Fruit fly (Drosophila melanogaster) whole organism, embryonic: Measurements from ENCODE around the gene CG3626.

Experiments
- ATbp ChIP-seq: fragments of 200-800 bp; sonication (Bioruptor generic); optimal IDR thresholded peaks from 2 replicates; lab custom pipeline; 2017; ENCODE audit warnings: missing biosample characterization, mild to moderate bottlenecking, missing genetic modification characterization, missing genetic modification reagents
- Adf1 ChIP-seq: fragments of 200-800 bp; sonication (Bioruptor generic); IDR thresholded peaks from 2 replicates; pipeline ENCODE4 v1.3.6; 2022; ENCODE audit warnings: missing biosample characterization, missing genetic modification characterization
- BEAF-32 ChIP-seq: fragments of 200-800 bp; sonication (Bioruptor generic); optimal IDR thresholded peaks from 3 replicates; lab custom pipeline; 2017; ENCODE audit warnings: missing biosample characterization, missing genetic modification characterization, mild to moderate bottlenecking, moderate library complexity, missing genetic modification reagents
- BtbVII ChIP-seq: fragments of 200-800 bp; sonication (Bioruptor generic); optimal IDR thresholded peaks from 3 replicates; lab custom pipeline; 2017; ENCODE audit warnings: missing biosample characterization, mild to moderate bottlenecking, missing genetic modification characterization
- CG11247 ChIP-seq: fragments of 200-800 bp; sonication (Bioruptor generic); IDR thresholded peaks from 2 replicates; pipeline ENCODE4 v1.3.6; 2022; ENCODE audit warnings: missing biosample characterization, missing genetic modification characterization
- CG11504 ChIP-seq: fragments of 200-800 bp; sonication (Bioruptor generic); optimal IDR thresholded peaks from 3 replicates; lab custom pipeline; 2019; ENCODE audit warnings: missing biosample characterization, mild to moderate bottlenecking, missing genetic modification characterization, moderate library complexity
- CG11723 ChIP-seq: fragments of 200-800 bp; sonication (Bioruptor generic); optimal IDR thresholded peaks from 2 replicates; lab custom pipeline; 2017; ENCODE audit warnings: missing biosample characterization, mild to moderate bottlenecking, missing genetic modification characterization
- CG13287 ChIP-seq: fragments of 200-800 bp; sonication (Bioruptor generic); IDR thresholded peaks from 2 replicates; pipeline ENCODE4 v1.3.6; 2022; ENCODE audit warnings: missing biosample characterization, missing genetic modification characterization; ENCODE audit not compliant: partially characterized antibody
- CG13894 ChIP-seq: fragments of 200-800 bp; sonication (Bioruptor generic); optimal IDR thresholded peaks from 3 replicates; lab custom pipeline; 2018; ENCODE audit warnings: missing biosample characterization, mild to moderate bottlenecking, missing genetic modification characterization, moderate library complexity
- CG1603 ChIP-seq: fragments of 200-800 bp; sonication (Bioruptor generic); optimal IDR thresholded peaks from 2 replicates; lab custom pipeline; 2019; ENCODE audit warnings: missing biosample characterization, mild to moderate bottlenecking, missing genetic modification characterization, moderate library complexity
- CG16813 ChIP-seq: fragments of 200-800 bp; sonication (Bioruptor generic); IDR thresholded peaks from 3 replicates; pipeline ENCODE4 v1.3.6; 2022; ENCODE audit warnings: missing biosample characterization, missing genetic modification characterization; ENCODE audit not compliant: partially characterized antibody
- CG17361 ChIP-seq: fragments of 200-800 bp; sonication (Bioruptor generic); IDR thresholded peaks from 3 replicates; pipeline ENCODE4 v1.3.6; 2022; ENCODE audit warnings: missing biosample characterization, missing genetic modification characterization
- CG17829 ChIP-seq: fragments of 200-800 bp; optimal IDR thresholded peaks from 2 replicates; lab custom pipeline; 2019; ENCODE audit warnings: missing biosample characterization, mild to moderate bottlenecking, missing genetic modification characterization, moderate library complexity
- CG3065 ChIP-seq: fragments of 200-800 bp; sonication (Bioruptor generic); optimal IDR thresholded peaks from 2 replicates; lab custom pipeline; 2016; ENCODE audit warnings: missing biosample characterization, missing genetic modification characterization
- CG3847 ChIP-seq: fragments of 200-800 bp; sonication (Bioruptor generic); IDR thresholded peaks from 2 replicates; pipeline ENCODE4 v1.3.6; 2022; ENCODE audit warnings: missing biosample characterization, missing genetic modification characterization
- CG6689 ChIP-seq: fragments of 200-800 bp; sonication (Bioruptor generic); IDR thresholded peaks from 2 replicates; pipeline ENCODE4 v1.3.6; 2022; ENCODE audit warnings: missing biosample characterization, missing genetic modification characterization
- CG6813 ChIP-seq: fragments of 200-800 bp; sonication (Bioruptor generic); optimal IDR thresholded peaks from 2 replicates; lab custom pipeline; 2017; ENCODE audit warnings: missing biosample characterization, missing genetic modification characterization, mild to moderate bottlenecking, moderate library complexity, missing genetic modification reagents
- CG7556 ChIP-seq: fragments of 200-800 bp; sonication (Bioruptor generic); optimal IDR thresholded peaks from 2 replicates; lab custom pipeline; 2017; ENCODE audit warnings: missing biosample characterization, mild to moderate bottlenecking, missing genetic modification characterization
- CG8765 ChIP-seq: fragments of 200-800 bp; sonication (Bioruptor generic); IDR thresholded peaks from 2 replicates; pipeline ENCODE4 v1.3.6; 2022; ENCODE audit warnings: missing biosample characterization, missing genetic modification characterization
- CG8924 ChIP-seq: fragments of 200-800 bp; optimal IDR thresholded peaks from 3 replicates; lab custom pipeline; 2019; ENCODE audit warnings: missing biosample characterization, mild to moderate bottlenecking, missing genetic modification characterization, moderate library complexity
- CG9932 ChIP-seq: fragments of 200-800 bp; sonication (Bioruptor generic); IDR thresholded peaks from 2 replicates; pipeline ENCODE4 v1.3.6; 2022; ENCODE audit warnings: missing biosample characterization, missing genetic modification characterization
- Chrac-16 ChIP-seq: fragments of 200-800 bp; sonication (Bioruptor generic); optimal IDR thresholded peaks from 3 replicates; lab custom pipeline; 2016; ENCODE audit warnings: missing biosample characterization, missing genetic modification characterization
- CoRest ChIP-seq: fragments of 200-800 bp; sonication (Bioruptor generic); optimal IDR thresholded peaks from 3 replicates; lab custom pipeline; 2018; ENCODE audit warnings: missing biosample characterization, mild to moderate bottlenecking, missing genetic modification characterization, moderate library complexity
- Dref ChIP-seq: fragments of 200-800 bp; sonication (Bioruptor generic); IDR thresholded peaks from 2 replicates; pipeline ENCODE4 v1.3.6; 2022; ENCODE audit warnings: missing biosample characterization, missing genetic modification characterization
- E2f2 ChIP-seq: fragments of 200-800 bp; sonication (Bioruptor generic); IDR thresholded peaks from 2 replicates; pipeline ENCODE4 v1.3.6; 2022; ENCODE audit warnings: missing biosample characterization, missing genetic modification characterization
- Ets65A ChIP-seq: fragments of 200-800 bp; sonication (Bioruptor generic); peaks from one replicate; lab custom pipeline; 2016; ENCODE audit warnings: missing biosample characterization, missing genetic modification characterization
- Ets97D ChIP-seq: fragments of 200-800 bp; sonication (Bioruptor generic); optimal IDR thresholded peaks from 3 replicates; lab custom pipeline; 2016; ENCODE audit warnings: missing biosample characterization, missing genetic modification characterization
- Fer1 ChIP-seq: fragments of 200-800 bp; sonication (Bioruptor generic); optimal IDR thresholded peaks from 2 replicates; lab custom pipeline; 2017; ENCODE audit warnings: missing biosample characterization, mild to moderate bottlenecking, missing genetic modification characterization
- HmgZ ChIP-seq: fragments of 200-800 bp; sonication (Bioruptor generic); optimal IDR thresholded peaks from 2 replicates; lab custom pipeline; 2018; ENCODE audit warnings: missing biosample characterization, mild to moderate bottlenecking, missing genetic modification characterization
- Jarid2 ChIP-seq: fragments of 200-800 bp; sonication (Bioruptor generic); optimal IDR thresholded peaks from 3 replicates; lab custom pipeline; 2017; ENCODE audit warnings: mild to moderate bottlenecking, missing biosample characterization, missing genetic modification reagents, missing genetic modification characterization
- Myb ChIP-seq: fragments of 200-800 bp; sonication (Bioruptor generic); optimal IDR thresholded peaks from 2 replicates; lab custom pipeline; 2016; ENCODE audit warnings: missing biosample characterization, missing genetic modification characterization
- NFAT ChIP-seq: fragments of 200-800 bp; sonication (Bioruptor generic); IDR thresholded peaks from 2 replicates; pipeline ENCODE4 v1.3.6; 2022; ENCODE audit warnings: missing biosample characterization, missing genetic modification characterization
- Rfx ChIP-seq: fragments of 200-800 bp; sonication (Bioruptor generic); IDR thresholded peaks from 2 replicates; pipeline ENCODE4 v1.3.6; 2022; ENCODE audit warnings: missing biosample characterization, missing genetic modification characterization
- Sry-β ChIP-seq: fragments of 200-800 bp; sonication (Bioruptor generic); optimal IDR thresholded peaks from 2 replicates; lab custom pipeline; 2018; ENCODE audit warnings: missing biosample characterization, mild to moderate bottlenecking, missing genetic modification characterization, moderate library complexity
- Xrp1 ChIP-seq: fragments of 200-800 bp; sonication (Bioruptor generic); IDR thresholded peaks from 2 replicates; pipeline ENCODE4 v1.3.6; 2022; ENCODE audit warnings: missing biosample characterization, missing genetic modification characterization
- chinmo ChIP-seq: fragments of 200-800 bp; sonication (Bioruptor generic); IDR thresholded peaks from 4 replicates; pipeline ENCODE4 v1.3.6; 2022; ENCODE audit warnings: missing biosample characterization, missing genetic modification characterization; ENCODE audit not compliant: partially characterized antibody
- cwo ChIP-seq: fragments of 200-800 bp; sonication (Bioruptor generic); optimal IDR thresholded peaks from 3 replicates; lab custom pipeline; 2017; ENCODE audit warnings: missing biosample characterization, missing genetic modification characterization, mild to moderate bottlenecking, moderate library complexity, missing genetic modification reagents
- dm ChIP-seq: fragments of 200-800 bp; sonication (Bioruptor generic); optimal IDR thresholded peaks from 3 replicates; lab custom pipeline; 2016; ENCODE audit warnings: missing biosample characterization, missing genetic modification characterization
- dmrt99B ChIP-seq: fragments of 200-800 bp; sonication (Bioruptor generic); optimal IDR thresholded peaks from 2 replicates; lab custom pipeline; 2018; ENCODE audit warnings: missing biosample characterization, mild to moderate bottlenecking, missing genetic modification characterization, moderate library complexity
- gcm2 ChIP-seq: fragments of 200-800 bp; sonication (Bioruptor generic); optimal IDR thresholded peaks from 2 replicates; lab custom pipeline; 2016; ENCODE audit warnings: missing biosample characterization, missing genetic modification characterization
- hbn ChIP-seq: fragments of 200-800 bp; sonication (Bioruptor generic); IDR thresholded peaks from 2 replicates; pipeline ENCODE4 v1.3.6; 2022; ENCODE audit warnings: missing biosample characterization, missing genetic modification characterization; ENCODE audit not compliant: partially characterized antibody
- knrl ChIP-seq: fragments of 200-800 bp; sonication (Bioruptor generic); IDR thresholded peaks from 3 replicates; pipeline ENCODE4 v1.3.6; 2022; ENCODE audit warnings: missing biosample characterization, missing genetic modification characterization; ENCODE audit not compliant: partially characterized antibody
- nom ChIP-seq: fragments of 200-800 bp; sonication (Bioruptor generic); optimal IDR thresholded peaks from 2 replicates; lab custom pipeline; 2017; ENCODE audit warnings: missing biosample characterization, missing genetic modification characterization, mild to moderate bottlenecking, moderate library complexity, missing genetic modification reagents
- psq ChIP-seq: fragments of 200-800 bp; sonication (Bioruptor generic); optimal IDR thresholded peaks from 2 replicates; lab custom pipeline; 2017; ENCODE audit warnings: missing biosample characterization, missing genetic modification characterization
- stwl ChIP-seq: fragments of 200-800 bp; sonication (Bioruptor generic); optimal IDR thresholded peaks from 3 replicates; lab custom pipeline; 2018; ENCODE audit warnings: missing biosample characterization, mild to moderate bottlenecking, missing genetic modification characterization, moderate library complexity
- tna ChIP-seq: fragments of 200-800 bp; sonication (Bioruptor generic); IDR thresholded peaks from 2 replicates; pipeline ENCODE4 v1.3.6; 2022; ENCODE audit warnings: missing biosample characterization, missing genetic modification characterization; ENCODE audit not compliant: partially characterized antibody
- unpg ChIP-seq: fragments of 200-800 bp; sonication (Bioruptor generic); optimal IDR thresholded peaks from 3 replicates; lab custom pipeline; 2018; ENCODE audit warnings: missing biosample characterization, mild to moderate bottlenecking, missing genetic modification characterization, moderate library complexity

The CG3626 gene

dm6 chrX:4322234-4323210 is 43.7 kb upstream of the CG3626 start, which contains the start of gene norpA (continued):
- TF ChIP-seq unpg (GFP tag; lab: Kevin White, UChicago) (peak; percentile 21), dm (peak; percentile 64), hbn (GFP tag; lab: Robert Waterston, UW) (peak; percentile 90), Chrac-16 (GFP tag; lab: Kevin White, UChicago) (no peak), CG6689 (no peak), knrl (peak; percentile 90), stwl (tag; lab: Kevin White, UChicago) (peak; percentile 82), BtbVII (peak; percentile 30), CG6813 (no peak), CG11247 (GFP tag; lab: Robert Waterston, UW) (0 out of 2 replicates have a peak, but pooled peaks have one; percentile 18), CG3065 (GFP tag; lab: Kevin White, UChicago) (no peak), Myb (peak; percentile 15), CG8924 (peak; percentile 11), cwo (GFP tag; lab: Kevin White, UChicago) (no peak), BEAF-32 (GFP tag; lab: Kevin White, UChicago) (peak; percentile 90), Ets65A (peak; percentile 73), chinmo (GFP tag; lab: Robert Waterston, UW) (peak; percentile 98), CG9932 (GFP tag; lab: Robert Waterston, UW) (peak; percentile 60), Ets97D (GFP tag; lab: Kevin White, UChicago) (peak; percentile 56), Sry-β (GFP tag; lab: Kevin White, UChicago) (no peak), gcm2 (GFP tag; lab: Kevin White, UChicago) (peak; percentile 22), CoRest (tag; lab: Kevin White, UChicago) (peak; percentile 24), dmrt99B (tag; lab: Kevin White, UChicago) (peak; percentile 22), CG17361 (no peak; the same call in 2 of the 3 replicates), Dref (peak; percentile 90), CG11504 (tag; lab: Kevin White, UChicago) (peak; percentile 53), CG1603 (peak; percentile 46), CG13287 (GFP tag; lab: Robert Waterston, UW) (peak; percentile 92), NFAT (peak; percentile 62; the same call in 1 of the 2 replicates), Jarid2 (GFP tag; lab: Kevin White, UChicago) (peak; percentile 19), CG17829 (tag; lab: Kevin White, UChicago) (peak; percentile 14), CG7556 (peak; percentile 35), CG16813 (GFP tag; lab: Robert Waterston, UW) (peak; percentile 87), psq (GFP tag; lab: Kevin White, UChicago) (peak; percentile 11), CG8765 (GFP tag; lab: Robert Waterston, UW) (no peak), Adf1 (GFP tag; lab: Robert Waterston, UW) (peak; percentile 22; the same call in 1 of the 2 replicates), CG11723 (GFP tag; lab: Kevin White, UChicago) (peak; percentile 1), nom (GFP tag; lab: Kevin White, UChicago) (peak; percentile 51), tna (peak; percentile 88), CG3847 (peak; percentile 30; the same call in 1 of the 2 replicates), CG13894 (tag; lab: Kevin White, UChicago) (peak; percentile 61), Rfx (GFP tag; lab: Robert Waterston, UW) (peak; percentile 59), Xrp1 (GFP tag; lab: Robert Waterston, UW) (no peak), Fer1 (GFP tag; lab: Kevin White, UChicago) (peak; percentile 23), ATbp (GFP tag; lab: Kevin White, UChicago) (peak; percentile 11), E2f2 (GFP tag; lab: Robert Waterston, UW) (peak; percentile 73), HmgZ (tag; lab: Kevin White, UChicago) (peak; percentile 9)
